Fruit fly (Drosophila melanogaster): ENCODE results near the gene CG5561.

- TF ChIP-seq CG33017 (tag; optimal IDR thresholded peaks at IDR 0.05) (no peak), ovo (GFP tag; optimal IDR thresholded peaks at IDR 0.05) (no peak), CG12768 (GFP tag; optimal IDR thresholded peaks at IDR 0.05) (no peak), cnc (optimal IDR thresholded peaks at IDR 0.05) (no peak), Crg-1 (GFP tag; optimal IDR thresholded peaks at IDR 0.05) (no peak), toe (GFP tag; optimal IDR thresholded peaks at IDR 0.05) (no peak), Mnt (GFP tag; optimal IDR thresholded peaks at IDR 0.05) (no peak), Clk (GFP tag; optimal IDR thresholded peaks at IDR 0.05) (no peak), pad (GFP tag; optimal IDR thresholded peaks at IDR 0.05) (no peak), cic (GFP tag; optimal IDR thresholded peaks at IDR 0.05) (no peak), kay (GFP tag; ENCODE audit: borderline replicate concordance) (no peak), CG14711 (tag; optimal IDR thresholded peaks at IDR 0.05) (no peak)
Observed at dm6 chr2L:1354819-1355218, 910 bp upstream of the CG5561 start, which contains the start of gene CG31924.
